Worm (Caenorhabditis elegans): ENCODE results near the gene R07B7.8.

R07B7.8 gene

ce11 chrV:12098123-12098522 lies 14.0 kb upstream of the R07B7.8 start, which contains the start of gene nhr-209:
Gene nhr-209 (plus strand): TSS chrV:12098149.
- TF ChIP-seq sem-2 (GFP tag; optimal IDR thresholded peaks at IDR 0.05) (no peak), unc-39 (tag; optimal IDR thresholded peaks at IDR 0.05) (no peak), nhr-237 (tag; optimal IDR thresholded peaks at IDR 0.05) (no peak), ces-1 (GFP tag; optimal IDR thresholded peaks at IDR 0.05) (no peak), mep-1 (tag; optimal IDR thresholded peaks at IDR 0.05) (no peak), unc-62 (GFP tag; optimal IDR thresholded peaks at IDR 0.05) (no peak), mab-5 (tag; optimal IDR thresholded peaks at IDR 0.05) (no peak), ceh-83 (GFP tag; optimal IDR thresholded peaks at IDR 0.05) (no peak), nhr-2 (tag; optimal IDR thresholded peaks at IDR 0.05) (no peak), zip-8 (tag; optimal IDR thresholded peaks at IDR 0.05) (no peak), pha-4 (tag; optimal IDR thresholded peaks at IDR 0.05) (no peak)

- no peak for TF ChIP-seq sem-2 (GFP tag; optimal IDR thresholded peaks at IDR 0.05)
- TF ChIP-seq ces-1 (GFP tag; optimal IDR thresholded peaks at IDR 0.05) = peak; percentile 28
These were observed 11.7 kb upstream of the R07B7.8 start, which contains the start of gene nhr-207 for ce11 chrV:12095865-12096264. Gene nhr-207 (plus strand): TSS chrV:12096146.

- no peak for TF ChIP-seq blmp-1 (tag; optimal IDR thresholded peaks at IDR 0.05)
- peak; percentile 42 for TF ChIP-seq elt-1 (tag; optimal IDR thresholded peaks at IDR 0.05; ENCODE audit: borderline replicate concordance, insufficient read depth)
- TF ChIP-seq unc-62 (GFP tag; optimal IDR thresholded peaks at IDR 0.05) = no peak
- no peak for TF ChIP-seq ceh-83 (GFP tag; optimal IDR thresholded peaks at IDR 0.05)
- no peak for TF ChIP-seq nhr-76 (tag; optimal IDR thresholded peaks at IDR 0.05)
- no peak for TF ChIP-seq lin-13 (tag; optimal IDR thresholded peaks at IDR 0.05)
- no peak for TF ChIP-seq mab-5 (tag; optimal IDR thresholded peaks at IDR 0.05)
These were observed 9.9 kb upstream of the R07B7.8 start, which contains the start of gene nhr-208 for ce11 chrV:12094030-12094429. Gene nhr-208 (plus strand): TSS chrV:12094317.

ce11 chrV:12091759-12092158 lies 7.6 kb upstream of the R07B7.8 start, which contains the start of gene nhr-206:
Gene nhr-206 (plus strand): TSS chrV:12092006.
- TF ChIP-seq nhr-237 (tag; optimal IDR thresholded peaks at IDR 0.05) = no peak
- no peak for TF ChIP-seq nhr-76 (tag; optimal IDR thresholded peaks at IDR 0.05)
- no peak for TF ChIP-seq tbx-8 (GFP tag; optimal IDR thresholded peaks at IDR 0.05)
- no peak for TF ChIP-seq ceh-43 (GFP tag; optimal IDR thresholded peaks at IDR 0.05)
- no peak for TF ChIP-seq drap-1 (GFP tag; optimal IDR thresholded peaks at IDR 0.05)
- TF ChIP-seq lsy-2 (tag; optimal IDR thresholded peaks at IDR 0.05) = no peak
- no peak for TF ChIP-seq lin-32 (GFP tag; optimal IDR thresholded peaks at IDR 0.05)
- TF ChIP-seq ceh-83 (GFP tag; optimal IDR thresholded peaks at IDR 0.05) = no peak
- no peak for TF ChIP-seq nhr-12 (tag; optimal IDR thresholded peaks at IDR 0.05)
- TF ChIP-seq ces-1 (GFP tag; optimal IDR thresholded peaks at IDR 0.05) = no peak
- no peak for TF ChIP-seq sem-2 (GFP tag; optimal IDR thresholded peaks at IDR 0.05)
- no peak for TF ChIP-seq ceh-39 (tag; optimal IDR thresholded peaks at IDR 0.05)
- no peak for TF ChIP-seq zip-8 (tag; optimal IDR thresholded peaks at IDR 0.05)
- TF ChIP-seq mep-1 (tag; optimal IDR thresholded peaks at IDR 0.05) = no peak
- TF ChIP-seq mls-2 (tag; optimal IDR thresholded peaks at IDR 0.05) = no peak
- no peak for TF ChIP-seq snpc-4 (tag; optimal IDR thresholded peaks at IDR 0.05)
- TF ChIP-seq elt-3 (tag; optimal IDR thresholded peaks at IDR 0.05) = no peak
- TF ChIP-seq flh-1 (GFP tag; optimal IDR thresholded peaks at IDR 0.05) = no peak

ce11 chrV:12088773-12089172 lies 4.7 kb upstream of the R07B7.8 start, which contains the start of gene R07B7.12:
Gene R07B7.12 (plus strand): TSS chrV:12089073.
- TF ChIP-seq bed-3 (GFP tag; optimal IDR thresholded peaks at IDR 0.05) (no peak), pha-4 (tag; optimal IDR thresholded peaks at IDR 0.05) (no peak), ham-2 (GFP tag; optimal IDR thresholded peaks at IDR 0.05) (no peak), nhr-28 (tag; optimal IDR thresholded peaks at IDR 0.05) (no peak), flh-1 (GFP tag; optimal IDR thresholded peaks at IDR 0.05) (no peak), sem-2 (GFP tag; optimal IDR thresholded peaks at IDR 0.05) (no peak), lsy-2 (tag; optimal IDR thresholded peaks at IDR 0.05) (no peak), sptf-1 (tag; optimal IDR thresholded peaks at IDR 0.05) (no peak), cnd-1 (tag; optimal IDR thresholded peaks at IDR 0.05) (no peak), nhr-76 (tag; optimal IDR thresholded peaks at IDR 0.05) (no peak), blmp-1 (tag; optimal IDR thresholded peaks at IDR 0.05) (no peak), ztf-11 (tag; optimal IDR thresholded peaks at IDR 0.05) (no peak), unc-39 (tag; optimal IDR thresholded peaks at IDR 0.05) (no peak), lin-32 (GFP tag; optimal IDR thresholded peaks at IDR 0.05) (no peak)
